Fruit fly (Drosophila melanogaster) whole organism, embryonic: ENCODE measurements around the gene aos.

Experiments
- CG10267 ChIP-seq: fragments of 200-800 bp; sonication (Bioruptor generic); optimal IDR thresholded peaks from 2 replicates; lab custom pipeline; 2018; ENCODE audit warnings: missing biosample characterization, mild to moderate bottlenecking, missing genetic modification characterization, moderate library complexity
- CG11085 ChIP-seq: fragments of 200-800 bp; sonication (Bioruptor generic); IDR thresholded peaks from 2 replicates; pipeline ENCODE4 v1.3.6; 2022; ENCODE audit warnings: missing biosample characterization, missing genetic modification characterization
- CG11504 ChIP-seq: fragments of 200-800 bp; sonication (Bioruptor generic); optimal IDR thresholded peaks from 3 replicates; lab custom pipeline; 2019; ENCODE audit warnings: missing biosample characterization, mild to moderate bottlenecking, missing genetic modification characterization, moderate library complexity
- CG13775 ChIP-seq: fragments of 200-800 bp; sonication (Bioruptor generic); optimal IDR thresholded peaks from 3 replicates; lab custom pipeline; 2017; ENCODE audit warnings: missing biosample characterization, mild to moderate bottlenecking, missing genetic modification characterization
- CG14667 ChIP-seq: fragments of 200-800 bp; sonication (Bioruptor generic); IDR thresholded peaks from 2 replicates; pipeline ENCODE4 v1.3.6; 2022; ENCODE audit warnings: missing biosample characterization, missing genetic modification characterization
- CG15269 ChIP-seq: fragments of 200-800 bp; sonication (Bioruptor generic); optimal IDR thresholded peaks from 2 replicates; lab custom pipeline; 2018; ENCODE audit warnings: missing biosample characterization, mild to moderate bottlenecking, missing genetic modification characterization, moderate library complexity
- CG15479 ChIP-seq: fragments of 200-800 bp; sonication (Bioruptor generic); optimal IDR thresholded peaks from 3 replicates; lab custom pipeline; 2019; ENCODE audit warnings: missing biosample characterization, mild to moderate bottlenecking, missing genetic modification characterization, moderate library complexity
- CG1603 ChIP-seq: fragments of 200-800 bp; sonication (Bioruptor generic); optimal IDR thresholded peaks from 2 replicates; lab custom pipeline; 2019; ENCODE audit warnings: missing biosample characterization, mild to moderate bottlenecking, missing genetic modification characterization, moderate library complexity
- CG17385 ChIP-seq: fragments of 200-800 bp; sonication (Bioruptor generic); optimal IDR thresholded peaks from 3 replicates; lab custom pipeline; 2018; ENCODE audit warnings: missing biosample characterization, mild to moderate bottlenecking, missing genetic modification characterization
- CG17802 ChIP-seq: fragments of 200-800 bp; sonication (Bioruptor generic); optimal IDR thresholded peaks from 2 replicates; lab custom pipeline; 2018; ENCODE audit warnings: missing biosample characterization, mild to moderate bottlenecking, missing genetic modification characterization, moderate library complexity
- CG18476 ChIP-seq: fragments of 200-800 bp; sonication (Bioruptor generic); optimal IDR thresholded peaks from 2 replicates; lab custom pipeline; 2016; ENCODE audit warnings: missing biosample characterization, mild to moderate bottlenecking, missing genetic modification characterization
- CG3847 ChIP-seq: fragments of 200-800 bp; sonication (Bioruptor generic); IDR thresholded peaks from 2 replicates; pipeline ENCODE4 v1.3.6; 2022; ENCODE audit warnings: missing biosample characterization, missing genetic modification characterization
- CG43689 ChIP-seq: fragments of 200-800 bp; sonication (Bioruptor generic); IDR thresholded peaks from 2 replicates; pipeline ENCODE4 v1.3.6; 2022; ENCODE audit warnings: missing biosample characterization, missing genetic modification characterization
- CG4617 ChIP-seq: fragments of 200-800 bp; sonication (Bioruptor generic); optimal IDR thresholded peaks from 3 replicates; lab custom pipeline; 2016; ENCODE audit warnings: missing biosample characterization, missing genetic modification characterization, borderline replicate concordance
- CG6175 ChIP-seq: fragments of 200-800 bp; sonication (Bioruptor generic); IDR thresholded peaks from 3 replicates; pipeline ENCODE4 v1.3.6; 2022; ENCODE audit warnings: missing biosample characterization, missing genetic modification characterization
- CG6654 ChIP-seq: fragments of 200-800 bp; sonication (Bioruptor generic); optimal IDR thresholded peaks from 2 replicates; lab custom pipeline; 2017; ENCODE audit warnings: missing biosample characterization, mild to moderate bottlenecking, missing genetic modification characterization
- CG8924 ChIP-seq: fragments of 200-800 bp; optimal IDR thresholded peaks from 3 replicates; lab custom pipeline; 2019; ENCODE audit warnings: missing biosample characterization, mild to moderate bottlenecking, missing genetic modification characterization, moderate library complexity
- CrebB ChIP-seq: fragments of 200-800 bp; sonication (Bioruptor generic); optimal IDR thresholded peaks from 3 replicates; lab custom pipeline; 2018; ENCODE audit warnings: missing biosample characterization, mild to moderate bottlenecking, missing genetic modification characterization
- Dbx ChIP-seq: fragments of 200-800 bp; sonication (Bioruptor generic); IDR thresholded peaks from 3 replicates; pipeline ENCODE4 v1.3.6; 2022; ENCODE audit warnings: missing biosample characterization, missing genetic modification characterization
- Ets65A ChIP-seq: fragments of 200-800 bp; sonication (Bioruptor generic); peaks from one replicate; lab custom pipeline; 2016; ENCODE audit warnings: missing biosample characterization, missing genetic modification characterization
- Fer2 ChIP-seq: fragments of 200-800 bp; sonication (Bioruptor generic); optimal IDR thresholded peaks from 2 replicates; lab custom pipeline; 2018; ENCODE audit warnings: missing biosample characterization, mild to moderate bottlenecking, missing genetic modification characterization, moderate library complexity
- Gug ChIP-seq: fragments of 200-800 bp; sonication (Bioruptor generic); IDR thresholded peaks from 4 replicates; pipeline ENCODE4 v1.3.6; 2022; ENCODE audit warnings: missing biosample characterization, missing genetic modification characterization
- Med ChIP-seq: fragments of 200-800 bp; sonication (Bioruptor generic); peaks from one replicate; lab custom pipeline; 2016; ENCODE audit warnings: missing biosample characterization, missing genetic modification characterization, mild to moderate bottlenecking, inconsistent platforms, moderate library complexity
- Meics ChIP-seq: fragments of 200-800 bp; sonication (Bioruptor generic); optimal IDR thresholded peaks from 2 replicates; lab custom pipeline; 2017; ENCODE audit warnings: missing biosample characterization, mild to moderate bottlenecking, missing genetic modification characterization
- PHDP ChIP-seq: fragments of 200-800 bp; sonication (Bioruptor generic); optimal IDR thresholded peaks from 3 replicates; lab custom pipeline; 2018; ENCODE audit warnings: missing biosample characterization, mild to moderate bottlenecking, missing genetic modification characterization, moderate library complexity
- Scr ChIP-seq: fragments of 200-800 bp; sonication (Bioruptor generic); IDR thresholded peaks from 2 replicates; pipeline ENCODE4 v1.3.6; 2022; ENCODE audit warnings: missing biosample characterization, missing genetic modification characterization; ENCODE audit not compliant: partially characterized antibody
- Sox102F ChIP-seq: fragments of 200-800 bp; sonication (Bioruptor generic); optimal IDR thresholded peaks from 2 replicates; lab custom pipeline; 2018; ENCODE audit warnings: missing biosample characterization, mild to moderate bottlenecking, missing genetic modification characterization, moderate library complexity
- ab ChIP-seq: fragments of 200-800 bp; sonication (Bioruptor generic); optimal IDR thresholded peaks from 2 replicates; lab custom pipeline; 2016; ENCODE audit warnings: missing biosample characterization, missing genetic modification characterization
- ash1 ChIP-seq: fragments of 200-800 bp; sonication (Bioruptor generic); optimal IDR thresholded peaks from 2 replicates; lab custom pipeline; 2018; ENCODE audit warnings: missing biosample characterization, mild to moderate bottlenecking, missing genetic modification characterization
- bsh ChIP-seq, 2 experiments: fragments of 200-800 bp; sonication (Bioruptor generic); optimal IDR thresholded peaks; 2 replicates each; lab custom pipeline; 2017 to 2018; ENCODE audit warnings: mild to moderate bottlenecking in 2 of 2, missing biosample characterization in 2 of 2, missing genetic modification characterization in 2 of 2, moderate library complexity in 1 of 2
- chn ChIP-seq: fragments of 200-800 bp; sonication (Bioruptor generic); optimal IDR thresholded peaks from 2 replicates; lab custom pipeline; 2016; ENCODE audit warnings: missing biosample characterization, missing genetic modification characterization
- crc ChIP-seq: fragments of 200-800 bp; sonication (Bioruptor generic); optimal IDR thresholded peaks from 2 replicates; lab custom pipeline; 2016; ENCODE audit warnings: missing biosample characterization, missing genetic modification characterization
- dimm ChIP-seq: fragments of 200-800 bp; sonication (Bioruptor generic); IDR thresholded peaks from 2 replicates; pipeline ENCODE4 v1.3.6; 2022; ENCODE audit warnings: missing biosample characterization, missing genetic modification characterization
- dm ChIP-seq: fragments of 200-800 bp; sonication (Bioruptor generic); optimal IDR thresholded peaks from 3 replicates; lab custom pipeline; 2016; ENCODE audit warnings: missing biosample characterization, missing genetic modification characterization
- ftz-f1 ChIP-seq: fragments of 200-800 bp; sonication (Bioruptor generic); optimal IDR thresholded peaks from 2 replicates; lab custom pipeline; 2016; ENCODE audit warnings: missing biosample characterization, missing genetic modification characterization
- gem ChIP-seq: fragments of 200-800 bp; sonication (Bioruptor generic); optimal IDR thresholded peaks from 2 replicates; lab custom pipeline; 2019; ENCODE audit warnings: missing biosample characterization, mild to moderate bottlenecking, missing genetic modification characterization, moderate library complexity
- gsb ChIP-seq: fragments of 200-800 bp; sonication (Bioruptor generic); IDR thresholded peaks from 2 replicates; pipeline ENCODE4 v1.3.6; 2022; ENCODE audit warnings: missing biosample characterization, missing genetic modification characterization
- hth ChIP-seq: fragments of >200 bp; optimal IDR thresholded peaks from 2 replicates; lab custom pipeline; 2017; ENCODE audit warnings: inconsistent platforms
- klu ChIP-seq: fragments of 200-800 bp; sonication (Bioruptor generic); IDR thresholded peaks from 2 replicates; pipeline ENCODE4 v1.3.6; 2022; ENCODE audit warnings: missing biosample characterization, missing genetic modification characterization
- maf-S ChIP-seq: fragments of 200-800 bp; sonication (Bioruptor generic); optimal IDR thresholded peaks from 2 replicates; lab custom pipeline; 2016; ENCODE audit warnings: missing biosample characterization, missing genetic modification characterization
- p53 ChIP-seq: fragments of 200-800 bp; sonication (Bioruptor generic); optimal IDR thresholded peaks from 2 replicates; lab custom pipeline; 2016; ENCODE audit warnings: missing biosample characterization, missing genetic modification characterization
- pan ChIP-seq, 4 experiments: fragments of >200 bp in 3 of 4; fragments of 200-800 bp in 1 of 4; sonication (Bioruptor generic) in 1 of 4; optimal IDR thresholded peaks in 3 of 4; IDR thresholded peaks in 1 of 4; 2 replicates each; pipeline versions ENCODE4 v1.3.6 to Lab custom; 2017 to 2022; ENCODE audit warnings: missing biosample characterization in 2 of 4, missing genetic modification characterization in 2 of 4, mixed read lengths in 1 of 4
- phol ChIP-seq: fragments of 200-800 bp; sonication (Bioruptor generic); optimal IDR thresholded peaks from 3 replicates; lab custom pipeline; 2018; ENCODE audit warnings: missing biosample characterization, mild to moderate bottlenecking, missing genetic modification characterization, moderate library complexity
- pros ChIP-seq: fragments of 200-800 bp; sonication (Bioruptor generic); optimal IDR thresholded peaks from 3 replicates; lab custom pipeline; 2019; ENCODE audit warnings: missing biosample characterization, mild to moderate bottlenecking, missing genetic modification characterization, moderate library complexity
- run ChIP-seq: fragments of 200-800 bp; sonication (Bioruptor generic); optimal IDR thresholded peaks from 3 replicates; lab custom pipeline; 2018; ENCODE audit warnings: missing biosample characterization, mild to moderate bottlenecking, missing genetic modification characterization
- salm ChIP-seq: fragments of 200-800 bp; sonication (Bioruptor generic); optimal IDR thresholded peaks from 2 replicates; lab custom pipeline; 2018; ENCODE audit warnings: missing biosample characterization, mild to moderate bottlenecking, missing genetic modification characterization
- tio ChIP-seq: fragments of 200-800 bp; sonication (Bioruptor generic); optimal IDR thresholded peaks from 2 replicates; lab custom pipeline; 2017; ENCODE audit warnings: missing biosample characterization, missing genetic modification characterization, inconsistent platforms
- trem ChIP-seq: fragments of 200-800 bp; optimal IDR thresholded peaks from 3 replicates; lab custom pipeline; 2019; ENCODE audit warnings: missing biosample characterization, mild to moderate bottlenecking, missing genetic modification characterization, moderate library complexity
- ttk ChIP-seq: fragments of 200-800 bp; sonication (Bioruptor generic); IDR thresholded peaks from 2 replicates; pipeline ENCODE4 v2.1.2; 2022; ENCODE audit warnings: missing biosample characterization, missing genetic modification characterization
- unpg ChIP-seq: fragments of 200-800 bp; sonication (Bioruptor generic); optimal IDR thresholded peaks from 3 replicates; lab custom pipeline; 2018; ENCODE audit warnings: missing biosample characterization, mild to moderate bottlenecking, missing genetic modification characterization, moderate library complexity
- wek ChIP-seq: fragments of 200-800 bp; sonication (Bioruptor generic); optimal IDR thresholded peaks from 3 replicates; lab custom pipeline; 2018; ENCODE audit warnings: missing biosample characterization, mild to moderate bottlenecking, missing genetic modification characterization, moderate library complexity

The aos gene

DNA sequence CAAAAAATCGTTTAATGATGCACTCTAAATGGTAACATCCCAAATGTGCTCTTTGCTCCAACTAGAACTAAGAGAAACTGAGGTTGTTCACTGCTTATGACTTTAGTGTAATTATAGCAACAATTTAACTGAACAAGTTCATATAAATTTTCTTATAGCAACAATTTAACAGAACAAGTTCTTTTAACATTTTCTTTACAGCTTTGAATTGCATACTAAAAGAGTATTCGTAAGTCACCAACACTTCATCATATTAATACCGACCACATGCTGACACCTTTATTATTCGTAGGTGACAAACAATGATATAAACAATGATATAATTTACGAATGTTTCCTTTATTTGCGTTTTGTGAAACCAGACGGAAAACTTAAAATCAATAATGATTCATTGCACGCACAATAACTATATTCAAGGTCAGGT is 11.2 kb upstream of the aos start (continued):
- TF ChIP-seq dimm (GFP tag; lab: Robert Waterston, UW) (no peak), Med (GFP tag; lab: Kevin White, UChicago) (peak; percentile 79), salm (tag; lab: Kevin White, UChicago) (no peak), pan (optimal IDR thresholded peaks at IDR 0.05; lab: Kevin White, UChicago) (no peak), pan (GFP tag; optimal IDR thresholded peaks at IDR 0.05 in 1 of 2, IDR thresholded peaks at IDR 0.05 in 1 of 2) (no peak), phol (tag; lab: Kevin White, UChicago) (peak; percentile 36), pros (GFP tag; lab: Kevin White, UChicago) (no peak), CG15269 (tag; lab: Kevin White, UChicago) (no peak), CrebB (tag; lab: Kevin White, UChicago) (no peak), maf-S (no peak), CG11085 (GFP tag; lab: Robert Waterston, UW) (no peak), crc (GFP tag; lab: Kevin White, UChicago) (no peak), CG10267 (tag; lab: Kevin White, UChicago) (no peak), CG17802 (tag; lab: Kevin White, UChicago) (no peak), CG1603 (peak; percentile 12), CG3847 (GFP tag; lab: Robert Waterston, UW) (no peak), CG8924 (tag; lab: Kevin White, UChicago) (no peak), CG43689 (GFP tag; lab: Robert Waterston, UW) (no peak), Meics (GFP tag; lab: Kevin White, UChicago) (peak; percentile 20), chn (GFP tag; lab: Kevin White, UChicago) (no peak), unpg (GFP tag; lab: Kevin White, UChicago) (no peak), klu (GFP tag; lab: Robert Waterston, UW) (no peak), dm (no peak), CG13775 (GFP tag; lab: Kevin White, UChicago) (no peak), run (tag; lab: Kevin White, UChicago) (no peak), Scr (GFP tag; lab: Robert Waterston, UW) (no peak), CG17385 (GFP tag; lab: Kevin White, UChicago) (no peak), trem (tag; lab: Kevin White, UChicago) (peak; percentile 14), bsh (GFP tag; optimal IDR thresholded peaks at IDR 0.05; lab: Kevin White, UChicago) (no peak), wek (GFP tag; lab: Kevin White, UChicago) (peak; percentile 31), CG11504 (tag; lab: Kevin White, UChicago) (peak; percentile 50), gem (tag; lab: Kevin White, UChicago) (peak; percentile 50), gsb (no peak), CG18476 (GFP tag; lab: Kevin White, UChicago) (no peak), p53 (GFP tag; lab: Kevin White, UChicago) (no peak), Sox102F (GFP tag; lab: Kevin White, UChicago) (peak; percentile 23), CG6654 (no peak), CG4617 (no peak), PHDP (tag; lab: Kevin White, UChicago) (peak; percentile 23), CG6175 (GFP tag; lab: Robert Waterston, UW) (no peak), Gug (GFP tag; lab: Robert Waterston, UW) (no peak), Ets65A (GFP tag; lab: Kevin White, UChicago) (no peak), tio (GFP tag; lab: Kevin White, UChicago) (peak; percentile 4), CG14667 (GFP tag; lab: Robert Waterston, UW) (no peak), Fer2 (tag; lab: Kevin White, UChicago) (no peak), ftz-f1 (GFP tag; lab: Kevin White, UChicago) (no peak), CG15479 (GFP tag; lab: Kevin White, UChicago) (no peak), ash1 (GFP tag; lab: Kevin White, UChicago) (no peak), hth (lab: Kevin White, UChicago) (no peak), ttk (GFP tag; lab: Robert Waterston, UW) (0 out of 2 replicates have a peak, but pooled peaks have one; percentile 9), ab (GFP tag; lab: Kevin White, UChicago) (no peak), Dbx (no peak)
